In genomic region chrX:10250659-10251058, dm6 we compare ENCODE assay signal across 1 fruit fly cellular context.
TF ChIP-seq lines count a peak whose summit lies in the region.

No protein-coding gene starts in this region.

TF ChIP-seq in whole organism, embryonic, 481 proteins besides CTCF, POLR2A, EP300 and RAD21 (continued from another document):
- TF ChIP-seq Drgx (GFP tag; IDR thresholded peaks at IDR 0.05; lab: Robert Waterston, UW), result peak; percentile 30; the same call in 1 of the 2 replicates
- TF ChIP-seq insv (GFP tag; optimal IDR thresholded peaks at IDR 0.05; lab: Kevin White, UChicago), result no peak
- TF ChIP-seq Dad (GFP tag; optimal IDR thresholded peaks at IDR 0.05; lab: Kevin White, UChicago), result no peak
- TF ChIP-seq CG3995 (GFP tag; optimal IDR thresholded peaks at IDR 0.05; lab: Kevin White, UChicago), result no peak
- no peak for TF ChIP-seq gfzf (GFP tag; optimal IDR thresholded peaks at IDR 0.05; lab: Kevin White, UChicago)
- TF ChIP-seq CG11247 (GFP tag; IDR thresholded peaks at IDR 0.05; lab: Robert Waterston, UW), result no peak
- TF ChIP-seq HHEX (GFP tag; optimal IDR thresholded peaks at IDR 0.05; lab: Kevin White, UChicago), result peak; percentile 2
- TF ChIP-seq vnd (GFP tag; IDR thresholded peaks at IDR 0.05; lab: Robert Waterston, UW; ENCODE audit: partially characterized antibody), result no peak
- peak; percentile 3 for TF ChIP-seq gro (GFP tag; optimal IDR thresholded peaks at IDR 0.05; lab: Kevin White, UChicago)
- TF ChIP-seq CG18599 (GFP tag; optimal IDR thresholded peaks at IDR 0.05; lab: Kevin White, UChicago), result peak; percentile 74
- TF ChIP-seq CG18764 (GFP tag; optimal IDR thresholded peaks at IDR 0.05; lab: Kevin White, UChicago), result no peak
- no peak for TF ChIP-seq pita (GFP tag; optimal IDR thresholded peaks at IDR 0.05; lab: Kevin White, UChicago)
- TF ChIP-seq zfh1 (GFP tag; IDR thresholded peaks at IDR 0.05; lab: Robert Waterston, UW), result no peak
- no peak for TF ChIP-seq ewg (GFP tag; optimal IDR thresholded peaks at IDR 0.05; lab: Kevin White, UChicago)
- TF ChIP-seq Dfd (GFP tag; optimal IDR thresholded peaks at IDR 0.05; lab: Kevin White, UChicago), result no peak
- TF ChIP-seq Hr51 (GFP tag; optimal IDR thresholded peaks at IDR 0.05; lab: Kevin White, UChicago), result peak in 1 of 2 experiments; percentile 23
- no peak for TF ChIP-seq sd (tag; optimal IDR thresholded peaks at IDR 0.05; lab: Kevin White, UChicago)
- no peak for TF ChIP-seq CG8478 (optimal IDR thresholded peaks at IDR 0.05; lab: Kevin White, UChicago)
- TF ChIP-seq slbo (GFP tag; IDR thresholded peaks at IDR 0.05; lab: Robert Waterston, UW), result peak; percentile 59
- TF ChIP-seq Ada2b (GFP tag; IDR thresholded peaks at IDR 0.05; lab: Robert Waterston, UW), result no peak
- TF ChIP-seq hth (optimal IDR thresholded peaks at IDR 0.05; lab: Kevin White, UChicago), result no peak
- peak; percentile 72 for TF ChIP-seq CG2120 (GFP tag; optimal IDR thresholded peaks at IDR 0.05; lab: Kevin White, UChicago)
- no peak for TF ChIP-seq CG17802 (tag; optimal IDR thresholded peaks at IDR 0.05; lab: Kevin White, UChicago)
- no peak for TF ChIP-seq tx (GFP tag; optimal IDR thresholded peaks at IDR 0.05; lab: Kevin White, UChicago)
- no peak for TF ChIP-seq Atf-2 (GFP tag; optimal IDR thresholded peaks at IDR 0.05; lab: Kevin White, UChicago)
- TF ChIP-seq mam (GFP tag; optimal IDR thresholded peaks at IDR 0.05; lab: Kevin White, UChicago), result peak; percentile 15
- no peak for TF ChIP-seq CG33213 (GFP tag; optimal IDR thresholded peaks at IDR 0.05; lab: Kevin White, UChicago)
- no peak for TF ChIP-seq chn (GFP tag; optimal IDR thresholded peaks at IDR 0.05; lab: Kevin White, UChicago)
- no peak for TF ChIP-seq CG13123 (GFP tag; optimal IDR thresholded peaks at IDR 0.05; lab: Kevin White, UChicago)
- peak; percentile 13 for TF ChIP-seq Fer3 (tag; optimal IDR thresholded peaks at IDR 0.05; lab: Kevin White, UChicago)
- TF ChIP-seq salm (tag; optimal IDR thresholded peaks at IDR 0.05; lab: Kevin White, UChicago), result no peak
- TF ChIP-seq CG7556 (GFP tag; optimal IDR thresholded peaks at IDR 0.05; lab: Kevin White, UChicago), result peak; percentile 30
- TF ChIP-seq CG30020 (tag; optimal IDR thresholded peaks at IDR 0.05; lab: Kevin White, UChicago), result no peak
- TF ChIP-seq HmgD (GFP tag; optimal IDR thresholded peaks at IDR 0.05; lab: Kevin White, UChicago), result no peak
- TF ChIP-seq CG12071 (GFP tag; optimal IDR thresholded peaks at IDR 0.05; lab: Kevin White, UChicago), result no peak
- peak; percentile 16 for TF ChIP-seq CoRest (tag; optimal IDR thresholded peaks at IDR 0.05; lab: Kevin White, UChicago)
- no peak for TF ChIP-seq Poxn (GFP tag; IDR thresholded peaks at IDR 0.05; lab: Robert Waterston, UW)
- no peak for TF ChIP-seq CG30431 (GFP tag; optimal IDR thresholded peaks at IDR 0.05; lab: Kevin White, UChicago)
- TF ChIP-seq CG8388 (GFP tag; optimal IDR thresholded peaks at IDR 0.05; lab: Kevin White, UChicago), result no peak
- TF ChIP-seq HLH3B (GFP tag; IDR thresholded peaks at IDR 0.05; lab: Robert Waterston, UW), result no peak
- no peak for TF ChIP-seq CG13894 (tag; optimal IDR thresholded peaks at IDR 0.05; lab: Kevin White, UChicago)
TF ChIP-seq in whole organism, embryonic: peak in this region for 46.
